Fruit fly (Drosophila melanogaster): ENCODE measurements around the gene hay.

DNA sequence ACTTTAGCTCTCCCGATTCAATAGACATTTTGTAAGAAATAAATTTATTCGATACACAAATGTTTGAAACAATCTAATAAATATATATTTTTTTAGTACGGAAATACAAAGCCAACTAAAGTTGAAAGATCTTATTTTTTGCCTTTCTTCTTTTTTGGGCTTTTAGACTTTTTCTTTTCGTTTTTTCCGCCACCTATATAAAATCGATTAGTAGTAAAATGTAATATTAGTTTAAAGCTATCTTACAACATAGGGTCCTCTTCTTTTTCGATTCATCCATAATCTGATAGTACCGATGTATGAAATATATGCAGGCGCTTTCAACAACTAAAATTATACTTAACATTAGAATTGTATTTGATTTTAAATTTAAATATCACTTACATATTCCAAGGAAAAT, 910 bp upstream of the hay start, which contains the start of gene CG42536:
- TF ChIP-seq Clk (GFP tag; optimal IDR thresholded peaks at IDR 0.05) (no peak), CG33017 (tag; optimal IDR thresholded peaks at IDR 0.05) (no peak), ovo (GFP tag; optimal IDR thresholded peaks at IDR 0.05) (no peak), toe (GFP tag; optimal IDR thresholded peaks at IDR 0.05) (no peak), CG14711 (tag; optimal IDR thresholded peaks at IDR 0.05) (no peak), bab1 (GFP tag; optimal IDR thresholded peaks at IDR 0.05) (no peak), CG11617 (GFP tag; optimal IDR thresholded peaks at IDR 0.05) (no peak), cnc (optimal IDR thresholded peaks at IDR 0.05) (no peak), CG7045 (GFP tag; optimal IDR thresholded peaks at IDR 0.05) (no peak), pad (GFP tag; optimal IDR thresholded peaks at IDR 0.05) (no peak), tj (GFP tag; optimal IDR thresholded peaks at IDR 0.05) (no peak), Crg-1 (GFP tag; optimal IDR thresholded peaks at IDR 0.05) (no peak), CG7101 (tag; optimal IDR thresholded peaks at IDR 0.05) (no peak), CG5204 (GFP tag; optimal IDR thresholded peaks at IDR 0.05) (no peak)

Measured in whole organism, adult.